Worm (Caenorhabditis elegans) whole organism, mixed stage, embryonic: ENCODE data around the gene mtm-6.

Experiments used
- lin-13 ChIP-seq: fragments of 150-350 bp; optimal IDR thresholded peaks from 2 replicates; lab custom pipeline; 2014; ENCODE audit warnings: missing biosample characterization, missing genetic modification characterization
- mab-5 ChIP-seq: fragments of 150-350 bp; optimal IDR thresholded peaks from 2 replicates; lab custom pipeline; 2014; ENCODE audit warnings: missing biosample characterization, missing genetic modification characterization
- nhr-237 ChIP-seq: fragments of 150-350 bp; optimal IDR thresholded peaks from 2 replicates; lab custom pipeline; 2014; ENCODE audit warnings: missing biosample characterization, missing genetic modification characterization

ce11 chrIII:13307107-13307506 is 39.8 kb upstream of the mtm-6 start, which contains the start of the genes klp-19 and slc-36.1:
- TF ChIP-seq lin-13 (tag; lab: Kevin White, UChicago) (no peak), nhr-237 (no peak), mab-5 (tag; lab: Kevin White, UChicago) (no peak)
